Fruit fly (Drosophila melanogaster) whole organism, embryonic: ENCODE measurements around the gene CdGAPr.

ENCODE experiments used
- Adf1 ChIP-seq: fragments of 200-800 bp; sonication (Bioruptor generic); IDR thresholded peaks from 2 replicates; pipeline ENCODE4 v1.3.6; 2022; ENCODE audit warnings: missing biosample characterization, missing genetic modification characterization
- Awh ChIP-seq: fragments of 200-800 bp; sonication (Bioruptor generic); IDR thresholded peaks from 2 replicates; pipeline ENCODE4, ENCODE4 v1.3.6; 2022; ENCODE audit warnings: missing biosample characterization, missing genetic modification characterization
- B-H2 ChIP-seq: fragments of 200-800 bp; sonication (Bioruptor generic); optimal IDR thresholded peaks from 2 replicates; lab custom pipeline; 2018; ENCODE audit warnings: missing biosample characterization, mild to moderate bottlenecking, missing genetic modification characterization
- CG10267 ChIP-seq: fragments of 200-800 bp; sonication (Bioruptor generic); optimal IDR thresholded peaks from 2 replicates; lab custom pipeline; 2018; ENCODE audit warnings: missing biosample characterization, mild to moderate bottlenecking, missing genetic modification characterization, moderate library complexity
- CG11247 ChIP-seq: fragments of 200-800 bp; sonication (Bioruptor generic); IDR thresholded peaks from 2 replicates; pipeline ENCODE4 v1.3.6; 2022; ENCODE audit warnings: missing biosample characterization, missing genetic modification characterization
- CG11456 ChIP-seq: fragments of 200-800 bp; sonication (Bioruptor generic); IDR thresholded peaks from 3 replicates; pipeline ENCODE4 v1.3.6; 2022; ENCODE audit warnings: missing biosample characterization, missing genetic modification characterization
- CG12104 ChIP-seq: fragments of 200-800 bp; sonication (Bioruptor generic); optimal IDR thresholded peaks from 3 replicates; lab custom pipeline; 2016; ENCODE audit warnings: missing biosample characterization, missing genetic modification characterization
- CG17829 ChIP-seq: fragments of 200-800 bp; optimal IDR thresholded peaks from 2 replicates; lab custom pipeline; 2019; ENCODE audit warnings: missing biosample characterization, mild to moderate bottlenecking, missing genetic modification characterization, moderate library complexity
- CG18262 ChIP-seq: fragments of 200-800 bp; optimal IDR thresholded peaks from 3 replicates; lab custom pipeline; 2019; ENCODE audit warnings: missing biosample characterization, mild to moderate bottlenecking, missing genetic modification characterization, moderate library complexity
- CG18476 ChIP-seq: fragments of 200-800 bp; sonication (Bioruptor generic); optimal IDR thresholded peaks from 2 replicates; lab custom pipeline; 2016; ENCODE audit warnings: missing biosample characterization, mild to moderate bottlenecking, missing genetic modification characterization
- CG30403 ChIP-seq: fragments of 200-800 bp; sonication (Bioruptor generic); optimal IDR thresholded peaks from 3 replicates; lab custom pipeline; 2016; ENCODE audit warnings: missing biosample characterization, missing genetic modification characterization
- CG31224 ChIP-seq: fragments of 200-800 bp; sonication (Bioruptor generic); IDR thresholded peaks from 2 replicates; pipeline ENCODE4 v1.3.6; 2022; ENCODE audit warnings: missing biosample characterization, missing genetic modification characterization
- CG34422 ChIP-seq: fragments of 200-800 bp; sonication (Bioruptor generic); IDR thresholded peaks from 3 replicates; pipeline ENCODE4 v1.3.6; 2022; ENCODE audit warnings: missing biosample characterization, missing genetic modification characterization
- CG3847 ChIP-seq: fragments of 200-800 bp; sonication (Bioruptor generic); IDR thresholded peaks from 2 replicates; pipeline ENCODE4 v1.3.6; 2022; ENCODE audit warnings: missing biosample characterization, missing genetic modification characterization
- CG5180 ChIP-seq: fragments of 200-800 bp; sonication (Bioruptor generic); optimal IDR thresholded peaks from 3 replicates; lab custom pipeline; 2017; ENCODE audit warnings: missing biosample characterization, missing genetic modification characterization, mild to moderate bottlenecking, moderate library complexity, missing genetic modification reagents
- CG6254 ChIP-seq: fragments of 200-800 bp; sonication (Bioruptor generic); optimal IDR thresholded peaks from 3 replicates; lab custom pipeline; 2017; ENCODE audit warnings: mild to moderate bottlenecking, missing biosample characterization, missing genetic modification reagents, missing genetic modification characterization
- CG6689 ChIP-seq: fragments of 200-800 bp; sonication (Bioruptor generic); IDR thresholded peaks from 2 replicates; pipeline ENCODE4 v1.3.6; 2022; ENCODE audit warnings: missing biosample characterization, missing genetic modification characterization
- CG6765 ChIP-seq: fragments of 200-800 bp; sonication (Bioruptor generic); optimal IDR thresholded peaks from 3 replicates; lab custom pipeline; 2017; ENCODE audit warnings: missing biosample characterization, mild to moderate bottlenecking, missing genetic modification characterization
- Dek ChIP-seq: fragments of 200-800 bp; sonication (Bioruptor generic); optimal IDR thresholded peaks from 3 replicates; lab custom pipeline; 2019; ENCODE audit warnings: missing biosample characterization, mild to moderate bottlenecking, missing genetic modification characterization, moderate library complexity
- Dll ChIP-seq: fragments of 200-800 bp; sonication (Bioruptor generic); IDR thresholded peaks from 4 replicates; pipeline ENCODE4 v1.3.6; 2022; ENCODE audit warnings: missing biosample characterization, missing genetic modification characterization; ENCODE audit not compliant: partially characterized antibody
- Doc3 ChIP-seq: fragments of 200-800 bp; sonication (Bioruptor generic); IDR thresholded peaks from 3 replicates; pipeline ENCODE4 v1.3.6; 2022; ENCODE audit warnings: missing biosample characterization, missing genetic modification characterization; ENCODE audit not compliant: partially characterized antibody
- HmgD ChIP-seq: fragments of 200-800 bp; sonication (Bioruptor generic); optimal IDR thresholded peaks from 3 replicates; lab custom pipeline; 2016; ENCODE audit warnings: missing biosample characterization, missing genetic modification characterization
- Hr3 ChIP-seq: fragments of 200-800 bp; sonication (Bioruptor generic); optimal IDR thresholded peaks from 3 replicates; lab custom pipeline; 2016; ENCODE audit warnings: missing biosample characterization, missing genetic modification characterization
- Hr51 ChIP-seq, 2 experiments: fragments of 200-800 bp; sonication (Bioruptor generic); optimal IDR thresholded peaks; 2 replicates in 1 of 2; 3 replicates in 1 of 2; lab custom pipeline; 2016 to 2018; ENCODE audit warnings: missing biosample characterization in 2 of 2, missing genetic modification characterization in 2 of 2, mild to moderate bottlenecking in 1 of 2, moderate library complexity in 1 of 2
- Hr78 ChIP-seq, 2 experiments: fragments of 200-800 bp in 1 of 2; fragments of >200 bp in 1 of 2; sonication (Bioruptor generic) in 1 of 2; optimal IDR thresholded peaks; 2 replicates each; lab custom pipeline; 2017 to 2019; ENCODE audit warnings: missing biosample characterization in 2 of 2, missing genetic modification characterization in 2 of 2, mild to moderate bottlenecking in 1 of 2, moderate library complexity in 1 of 2
- NC2α ChIP-seq: fragments of 200-800 bp; sonication (Bioruptor generic); optimal IDR thresholded peaks from 2 replicates; lab custom pipeline; 2016; ENCODE audit warnings: missing biosample characterization, missing genetic modification characterization
- NfI ChIP-seq: fragments of 200-800 bp; sonication (Bioruptor generic); optimal IDR thresholded peaks from 3 replicates; lab custom pipeline; 2018; ENCODE audit warnings: missing biosample characterization, mild to moderate bottlenecking, missing genetic modification characterization, moderate library complexity
- Oaz ChIP-seq: fragments of 200-800 bp; sonication (Bioruptor generic); IDR thresholded peaks from 2 replicates; pipeline ENCODE4 v1.3.6; 2022; ENCODE audit warnings: missing biosample characterization, missing genetic modification characterization
- Pdp1 ChIP-seq, 2 experiments: fragments of 200-800 bp; sonication (Bioruptor generic); optimal IDR thresholded peaks; 3 replicates each; lab custom pipeline; 2016; ENCODE audit warnings: missing biosample characterization in 2 of 2, missing genetic modification characterization in 2 of 2, mild to moderate bottlenecking in 1 of 2, moderate library complexity in 1 of 2
- ato ChIP-seq: fragments of 200-800 bp; sonication (Bioruptor generic); IDR thresholded peaks from 2 replicates; pipeline ENCODE4 v1.3.6; 2022; ENCODE audit warnings: missing biosample characterization, missing genetic modification characterization; ENCODE audit not compliant: partially characterized antibody
- bsh ChIP-seq, 2 experiments: fragments of 200-800 bp; sonication (Bioruptor generic); optimal IDR thresholded peaks; 2 replicates each; lab custom pipeline; 2017 to 2018; ENCODE audit warnings: mild to moderate bottlenecking in 2 of 2, missing biosample characterization in 2 of 2, missing genetic modification characterization in 2 of 2, moderate library complexity in 1 of 2
- crp ChIP-seq, 2 experiments: fragments of 200-800 bp; sonication (Bioruptor generic); optimal IDR thresholded peaks; 2 replicates in 1 of 2; 3 replicates in 1 of 2; lab custom pipeline; 2017; ENCODE audit warnings: missing biosample characterization in 2 of 2, missing genetic modification characterization in 2 of 2, mild to moderate bottlenecking in 1 of 2, moderate library complexity in 1 of 2
- gcm2 ChIP-seq: fragments of 200-800 bp; sonication (Bioruptor generic); optimal IDR thresholded peaks from 2 replicates; lab custom pipeline; 2016; ENCODE audit warnings: missing biosample characterization, missing genetic modification characterization
- gro ChIP-seq: fragments of 200-800 bp; sonication (Bioruptor generic); optimal IDR thresholded peaks from 2 replicates; lab custom pipeline; 2016; ENCODE audit warnings: missing biosample characterization, missing genetic modification characterization
- hkb ChIP-seq, 2 experiments: fragments of 200-800 bp in 1 of 2; fragments of >200 bp in 1 of 2; sonication (Bioruptor generic) in 1 of 2; IDR thresholded peaks in 1 of 2; optimal IDR thresholded peaks in 1 of 2; 2 replicates each; pipeline versions ENCODE4 v1.3.6 to Lab custom; 2017 to 2022; ENCODE audit warnings: missing biosample characterization in 1 of 2, missing genetic modification characterization in 1 of 2
- insv ChIP-seq, 2 experiments: fragments of 200-800 bp; sonication (Bioruptor generic); optimal IDR thresholded peaks; 3 replicates each; lab custom pipeline; 2016 to 2018; ENCODE audit warnings: missing biosample characterization in 2 of 2, missing genetic modification characterization in 2 of 2
- pb ChIP-seq: fragments of 200-800 bp; sonication (Bioruptor generic); optimal IDR thresholded peaks from 3 replicates; lab custom pipeline; 2016; ENCODE audit warnings: missing biosample characterization, missing genetic modification characterization
- ro ChIP-seq: fragments of 200-800 bp; sonication (Bioruptor generic); IDR thresholded peaks from 2 replicates; pipeline ENCODE4 v1.3.6; 2022; ENCODE audit warnings: missing biosample characterization, missing genetic modification characterization
- run ChIP-seq: fragments of 200-800 bp; sonication (Bioruptor generic); optimal IDR thresholded peaks from 3 replicates; lab custom pipeline; 2018; ENCODE audit warnings: missing biosample characterization, mild to moderate bottlenecking, missing genetic modification characterization
- scrt ChIP-seq: fragments of 200-800 bp; sonication (Bioruptor generic); optimal IDR thresholded peaks from 2 replicates; lab custom pipeline; 2018; ENCODE audit warnings: missing biosample characterization, mild to moderate bottlenecking, missing genetic modification characterization, moderate library complexity
- slbo ChIP-seq: fragments of 200-800 bp; sonication (Bioruptor generic); IDR thresholded peaks from 2 replicates; pipeline ENCODE4 v1.3.6; 2022; ENCODE audit warnings: missing biosample characterization, missing genetic modification characterization
- sqz ChIP-seq: fragments of 200-800 bp; sonication (Bioruptor generic); optimal IDR thresholded peaks from 3 replicates; lab custom pipeline; 2018; ENCODE audit warnings: missing biosample characterization, mild to moderate bottlenecking, missing genetic modification characterization

Gene CdGAPr

dm6 chr2L:19763773-19764580 is 27.7 kb downstream of the CdGAPr start, which contains the start of gene fbp (continued):
- TF ChIP-seq run (tag; lab: Kevin White, UChicago) = no peak
- peak; percentile 56 to 61 for TF ChIP-seq bsh (GFP tag; optimal IDR thresholded peaks at IDR 0.05; lab: Kevin White, UChicago)
- peak; percentile 73 for TF ChIP-seq Hr3 (GFP tag; lab: Kevin White, UChicago)

- TF ChIP-seq Hr78 (GFP tag; optimal IDR thresholded peaks at IDR 0.05; lab: Kevin White, UChicago) (peak in 1 of 2 experiments; percentile 71), crp (GFP tag; optimal IDR thresholded peaks at IDR 0.05; lab: Kevin White, UChicago) (no peak), NfI (no peak), Awh (0 out of 2 replicates have a peak, but pooled peaks have one; percentile 20), Pdp1 (GFP tag; optimal IDR thresholded peaks at IDR 0.05; lab: Kevin White, UChicago) (peak in 1 of 2 experiments; percentile 96)
Observed at dm6 chr2L:19763446-19763772, 28.3 kb downstream of the CdGAPr start.

dm6 chr2L:19758511-19759128 is 33.1 kb downstream of the CdGAPr start, which contains the start of the genes CG10628 and Dus3:
TSS of gene CG10628 (minus strand) at chr2L:19758615.
TSS of gene Dus3 (plus strand) at chr2L:19758879.
- TF ChIP-seq CG10267 (tag; lab: Kevin White, UChicago) (peak; percentile 81), CG12104 (GFP tag; lab: Kevin White, UChicago) (peak; percentile 72), B-H2 (GFP tag; lab: Kevin White, UChicago) (peak; percentile 89), ro (GFP tag; lab: Robert Waterston, UW) (peak; percentile 49), gro (GFP tag; lab: Kevin White, UChicago) (peak; percentile 95), Oaz (GFP tag; lab: Robert Waterston, UW) (peak; percentile 83), CG31224 (GFP tag; lab: Robert Waterston, UW) (peak; percentile 88), CG6765 (peak; percentile 66), pb (GFP tag; lab: Kevin White, UChicago) (peak; percentile 84), ato (GFP tag; lab: Robert Waterston, UW) (no peak), scrt (GFP tag; lab: Kevin White, UChicago) (peak; percentile 86), gcm2 (GFP tag; lab: Kevin White, UChicago) (peak; percentile 80), CG17829 (tag; lab: Kevin White, UChicago) (peak; percentile 93), CG18262 (tag; lab: Kevin White, UChicago) (peak; percentile 88), CG6689 (GFP tag; lab: Robert Waterston, UW) (peak; percentile 92), Hr51 (GFP tag; optimal IDR thresholded peaks at IDR 0.05; lab: Kevin White, UChicago) (peak; percentile 89 to 93), CG5180 (GFP tag; lab: Kevin White, UChicago) (peak; percentile 62), CG34422 (GFP tag; lab: Robert Waterston, UW) (peak; percentile 96), CG6254 (GFP tag; lab: Kevin White, UChicago) (peak; percentile 70), CG30403 (GFP tag; lab: Kevin White, UChicago) (peak; percentile 95), CG11456 (GFP tag; lab: Robert Waterston, UW) (peak; percentile 95), Doc3 (GFP tag; lab: Robert Waterston, UW) (0 out of 3 replicates have a peak, but pooled peaks have one; percentile 11), sqz (no peak), bsh (GFP tag; optimal IDR thresholded peaks at IDR 0.05; lab: Kevin White, UChicago) (peak; percentile 78 to 95), Dek (tag; lab: Kevin White, UChicago) (peak; percentile 82), HmgD (GFP tag; lab: Kevin White, UChicago) (peak; percentile 86), Adf1 (GFP tag; lab: Robert Waterston, UW) (peak; percentile 60), Dll (peak; percentile 77), NC2α (peak; percentile 74), insv (GFP tag; optimal IDR thresholded peaks at IDR 0.05; lab: Kevin White, UChicago) (peak in 1 of 2 experiments; percentile 58), CG18476 (GFP tag; lab: Kevin White, UChicago) (peak; percentile 83), CG3847 (GFP tag; lab: Robert Waterston, UW) (peak; percentile 91), hkb (optimal IDR thresholded peaks at IDR 0.05; lab: Kevin White, UChicago) (no peak), hkb (GFP tag; IDR thresholded peaks at IDR 0.05; lab: Robert Waterston, UW) (peak; percentile 94), CG11247 (peak; percentile 89), slbo (GFP tag; lab: Robert Waterston, UW) (peak; percentile 95)
